Fruit fly (Drosophila melanogaster) whole organism: ENCODE data around the gene CG14312.

Source experiments
- CG8478 ChIP-seq: fragments of >200 bp; optimal IDR thresholded peaks from 2 replicates; lab custom pipeline; 2018; ENCODE audit warnings: inconsistent platforms
- Dll ChIP-seq: fragments of >200 bp; optimal IDR thresholded peaks from 2 replicates; lab custom pipeline; 2017
- EcR ChIP-seq, 2 experiments: fragments of >200 bp; optimal IDR thresholded peaks; 2 replicates each; lab custom pipeline; 2017; ENCODE audit warnings: missing biosample characterization in 2 of 2, missing genetic modification characterization in 2 of 2, missing genetic modification reagents in 2 of 2
- pan ChIP-seq: fragments of >200 bp; optimal IDR thresholded peaks from 2 replicates; lab custom pipeline; 2017
- psq ChIP-seq: fragments of >200 bp; optimal IDR thresholded peaks from 2 replicates; lab custom pipeline; 2017
- usp ChIP-seq: fragments of >200 bp; optimal IDR thresholded peaks from 2 replicates; lab custom pipeline; 2017; ENCODE audit warnings: missing biosample characterization, missing genetic modification characterization, mixed read lengths

Gene CG14312

DNA sequence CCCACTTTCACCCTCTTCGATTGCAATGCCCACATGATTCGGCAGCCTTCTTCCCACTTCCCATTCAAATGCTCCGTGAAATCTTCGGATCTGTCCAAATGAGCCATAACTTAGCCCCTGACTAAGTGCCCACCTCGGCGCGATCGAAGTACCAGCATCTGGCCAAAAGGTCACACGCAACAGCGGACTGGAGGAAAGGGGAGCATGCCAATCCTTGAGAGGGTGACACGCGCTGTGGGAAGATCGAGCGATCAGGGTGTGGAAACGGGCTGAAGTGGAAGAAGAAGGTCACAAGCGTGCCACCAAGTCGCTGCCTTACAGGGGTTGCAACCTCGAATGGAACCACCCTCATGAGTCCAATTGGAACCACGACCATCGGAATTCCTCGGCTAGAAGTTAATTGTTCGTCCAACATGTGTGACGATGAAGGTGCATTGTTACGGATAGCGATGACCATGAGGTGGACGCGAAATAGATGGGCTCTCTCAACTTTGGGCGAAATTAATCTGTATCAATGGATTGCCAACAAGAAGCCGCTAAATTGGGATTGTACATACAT lies 48.5 kb downstream of the CG14312 start:
- TF ChIP-seq usp (GFP tag; lab: Kevin White, UChicago) (no peak), psq (lab: Kevin White, UChicago) (no peak), EcR (GFP tag; optimal IDR thresholded peaks at IDR 0.05; lab: Kevin White, UChicago) (no peak), pan (lab: Kevin White, UChicago) (no peak), Dll (lab: Kevin White, UChicago) (no peak), CG8478 (lab: Kevin White, UChicago) (no peak)
